Worm (Caenorhabditis elegans): Measurements from ENCODE around the gene drr-2.

ce11 chrIII:13667739-13668138, 24.4 kb upstream of the drr-2 start, which contains the start of gene flp-15:
- TF ChIP-seq dao-5 (tag; optimal IDR thresholded peaks at IDR 0.05): no peak
- no peak for TF ChIP-seq him-1 (tag; optimal IDR thresholded peaks at IDR 0.05)

All from whole organism, L4/young adult.